Worm (Caenorhabditis elegans) whole organism, early embryonic: Measurements from ENCODE around the gene C14H10.3.

Source experiments
- F13C5.2 ChIP-seq: sonication (generic microtip); optimal IDR thresholded peaks from 2 replicates; lab custom pipeline; 2017; ENCODE audit warnings: mild to moderate bottlenecking, missing genetic modification characterization, inconsistent platforms, missing compliant biosample characterization
- ama-1 ChIP-seq: fragments of 150-350 bp; optimal IDR thresholded peaks from 2 replicates; lab custom pipeline; 2014
- ets-7 ChIP-seq: sonication (generic microtip); optimal IDR thresholded peaks from 2 replicates; lab custom pipeline; 2016; ENCODE audit warnings: missing genotype, missing genetic modification characterization, missing compliant biosample characterization
- flt-1 ChIP-seq: fragments of 200-800 bp; sonication (Bioruptor generic); IDR thresholded peaks from 2 replicates; pipeline ENCODE4 v1.3.6; 2022; ENCODE audit warnings: missing genetic modification characterization, missing compliant biosample characterization
- hnd-1 ChIP-seq: sonication (generic microtip); optimal IDR thresholded peaks from 2 replicates; lab custom pipeline; 2016; ENCODE audit warnings: missing genetic modification characterization, missing compliant biosample characterization
- pes-1 ChIP-seq: fragments of 200-800 bp; sonication (Bioruptor generic); IDR thresholded peaks from 2 replicates; pipeline ENCODE4 v1.3.6; 2022; ENCODE audit warnings: missing genetic modification reagents, missing genetic modification characterization, missing compliant biosample characterization
- scrt-1 ChIP-seq: fragments of 200-800 bp; sonication (Bioruptor generic); IDR thresholded peaks from 2 replicates; pipeline ENCODE4 v1.3.6; 2022; ENCODE audit warnings: missing genetic modification characterization, missing compliant biosample characterization
- sea-1 ChIP-seq: fragments of 200-800 bp; sonication (Bioruptor generic); conservative IDR thresholded peaks from 2 replicates; pipeline ENCODE4 v1.3.6; 2022; ENCODE audit warnings: missing genetic modification characterization, missing compliant biosample characterization
- tbx-37 ChIP-seq: fragments of 200-800 bp; sonication (Bioruptor generic); conservative IDR thresholded peaks from 2 replicates; pipeline ENCODE4 v1.3.6; 2022; ENCODE audit warnings: missing genetic modification reagents, missing genetic modification characterization, missing compliant biosample characterization

DNA sequence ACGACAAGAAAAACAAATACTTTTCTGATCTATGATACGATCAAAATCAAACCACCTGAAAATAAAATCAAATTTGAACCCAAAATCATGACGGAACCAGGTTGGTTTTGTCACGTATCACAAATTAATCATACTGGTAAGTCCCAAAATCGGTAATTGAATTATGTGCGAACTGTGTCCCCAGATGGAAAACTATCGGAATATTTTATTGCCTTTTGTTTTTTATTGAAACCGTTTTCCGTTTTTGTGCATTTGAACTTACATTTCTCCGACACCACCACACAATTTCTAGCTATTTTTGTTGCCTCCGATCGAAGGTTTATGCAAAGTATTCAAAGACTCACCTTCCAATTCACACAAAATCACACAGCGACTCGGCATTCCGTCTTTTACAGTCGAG lies 45.5 kb upstream of the C14H10.3 start, which contains the start of gene F41E7.2:
- TF ChIP-seq tbx-37 (GFP tag; lab: Robert Waterston, UW) (no peak), ama-1 (lab: Kevin White, UChicago) (no peak), pes-1 (no peak), flt-1 (GFP tag; lab: Robert Waterston, UW) (no peak), ets-7 (tag; lab: Kevin White, UChicago) (no peak), hnd-1 (tag; lab: Kevin White, UChicago) (no peak), F13C5.2 (tag; lab: Kevin White, UChicago) (no peak), scrt-1 (GFP tag; lab: Robert Waterston, UW) (no peak), sea-1 (GFP tag; lab: Robert Waterston, UW) (no peak)
